Fruit fly (Drosophila melanogaster) whole organism: ENCODE results near the gene lobo.

ENCODE experiments used
- CG8478 ChIP-seq: fragments of >200 bp; optimal IDR thresholded peaks from 2 replicates; lab custom pipeline; 2018; ENCODE audit warnings: inconsistent platforms
- EcR ChIP-seq, 2 experiments: fragments of >200 bp; optimal IDR thresholded peaks; 2 replicates each; lab custom pipeline; 2017; ENCODE audit warnings: missing biosample characterization in 2 of 2, missing genetic modification characterization in 2 of 2, missing genetic modification reagents in 2 of 2
- pan ChIP-seq: fragments of >200 bp; optimal IDR thresholded peaks from 2 replicates; lab custom pipeline; 2017
- psq ChIP-seq: fragments of >200 bp; optimal IDR thresholded peaks from 2 replicates; lab custom pipeline; 2017
- usp ChIP-seq: fragments of >200 bp; optimal IDR thresholded peaks from 2 replicates; lab custom pipeline; 2017; ENCODE audit warnings: missing biosample characterization, missing genetic modification characterization, mixed read lengths

DNA sequence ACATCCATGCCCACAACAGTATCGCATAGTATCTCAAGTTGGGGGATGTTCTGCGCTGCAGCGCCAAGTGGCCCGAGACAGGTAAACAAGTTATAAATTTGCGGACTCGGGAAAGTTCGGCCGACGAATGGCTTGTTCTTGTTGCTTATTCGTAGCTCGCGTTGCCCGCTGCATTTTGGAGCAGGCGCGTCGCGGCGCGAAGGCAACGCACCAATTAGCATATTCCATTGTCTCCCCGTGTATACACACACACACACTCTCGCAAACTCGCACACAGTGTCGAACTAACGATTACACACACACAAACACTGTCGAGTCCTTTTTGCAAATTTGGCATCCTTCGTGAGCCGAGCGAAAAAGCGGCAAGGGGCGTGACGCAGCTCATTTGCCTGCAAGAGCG is 4.6 kb downstream of the lobo start:
- TF ChIP-seq EcR (GFP tag; optimal IDR thresholded peaks at IDR 0.05; lab: Kevin White, UChicago) (no peak), CG8478 (lab: Kevin White, UChicago) (no peak), pan (lab: Kevin White, UChicago) (no peak), psq (no peak), usp (GFP tag; lab: Kevin White, UChicago) (no peak)
